Worm (Caenorhabditis elegans) whole organism, young adult: ENCODE measurements around the gene W05E10.5.

Experiments
- B0035.1 ChIP-seq: sonication (generic microtip); optimal IDR thresholded peaks from 2 replicates; lab custom pipeline; 2016; ENCODE audit warnings: missing genetic modification characterization, mild to moderate bottlenecking, missing compliant biosample characterization, missing genotype, missing genetic modification reagents
- F10E7.11 ChIP-seq: sonication (generic microtip); optimal IDR thresholded peaks from 2 replicates; lab custom pipeline; 2017; ENCODE audit warnings: mild to moderate bottlenecking, missing genetic modification characterization, moderate library complexity, missing compliant biosample characterization
- F33H1.4 ChIP-seq: fragments of 200-800 bp; sonication (Bioruptor generic); IDR thresholded peaks from 2 replicates; pipeline ENCODE4 v1.3.6; 2022; ENCODE audit warnings: missing genetic modification reagents, missing genetic modification characterization, missing compliant biosample characterization
- F39B2.1 ChIP-seq: fragments of 200-800 bp; sonication (Bioruptor generic); IDR thresholded peaks from 2 replicates; pipeline ENCODE4 v1.3.6; 2022; ENCODE audit warnings: missing genetic modification reagents, missing genetic modification characterization, missing compliant biosample characterization
- F52B5.7 ChIP-seq: sonication (generic microtip); optimal IDR thresholded peaks from 2 replicates; lab custom pipeline; 2016; ENCODE audit warnings: mild to moderate bottlenecking, missing genetic modification characterization, missing compliant biosample characterization
- F55B11.4 ChIP-seq: sonication (generic microtip); optimal IDR thresholded peaks from 2 replicates; lab custom pipeline; 2016; ENCODE audit warnings: missing compliant biosample characterization, missing genetic modification characterization, borderline replicate concordance; ENCODE audit not compliant: insufficient read depth
- F57C9.4 ChIP-seq: sonication (generic microtip); optimal IDR thresholded peaks from 2 replicates; lab custom pipeline; 2017; ENCODE audit warnings: mild to moderate bottlenecking, missing genetic modification characterization, missing compliant biosample characterization
- T26A5.8 ChIP-seq: sonication (generic microtip); optimal IDR thresholded peaks from 2 replicates; lab custom pipeline; 2016; ENCODE audit warnings: missing genetic modification characterization, missing compliant biosample characterization
- athp-1 ChIP-seq: sonication (generic microtip); optimal IDR thresholded peaks from 2 replicates; lab custom pipeline; 2017; ENCODE audit warnings: mild to moderate bottlenecking, missing genetic modification characterization, missing compliant biosample characterization
- attf-3 ChIP-seq: fragments of 200-800 bp; sonication (Bioruptor generic); conservative IDR thresholded peaks from 2 replicates; pipeline ENCODE4 v1.3.6; 2022; ENCODE audit warnings: missing genetic modification reagents, missing genetic modification characterization, missing compliant biosample characterization
- attf-5 ChIP-seq: fragments of 200-800 bp; sonication (Bioruptor generic); optimal IDR thresholded peaks from 2 replicates; lab custom pipeline; 2018; ENCODE audit warnings: mild to moderate bottlenecking, missing genetic modification characterization, missing compliant biosample characterization
- cebp-1 ChIP-seq, 2 experiments: fragments of 200-800 bp in 1 of 2; sonication (Bioruptor generic) in 1 of 2; sonication (generic microtip) in 1 of 2; IDR thresholded peaks in 1 of 2; optimal IDR thresholded peaks in 1 of 2; 2 replicates each; pipeline versions ENCODE4 v1.3.6 to Lab custom; 2017 to 2022; ENCODE audit warnings: missing compliant biosample characterization in 2 of 2, missing genetic modification characterization in 2 of 2, mild to moderate bottlenecking in 1 of 2, missing genetic modification reagents in 1 of 2, moderate library complexity in 1 of 2
- ceh-27 ChIP-seq: fragments of 200-800 bp; sonication (Bioruptor generic); optimal IDR thresholded peaks from 2 replicates; lab custom pipeline; 2018; ENCODE audit warnings: mild to moderate bottlenecking, missing genetic modification characterization, moderate library complexity, missing compliant biosample characterization
- ceh-40 ChIP-seq: fragments of 200-800 bp; sonication (Bioruptor generic); IDR thresholded peaks from 2 replicates; pipeline ENCODE4 v1.3.6; 2022; ENCODE audit warnings: missing genetic modification characterization, missing compliant biosample characterization
- die-1 ChIP-seq: sonication (generic microtip); optimal IDR thresholded peaks from 2 replicates; lab custom pipeline; 2016; ENCODE audit warnings: missing genotype, mild to moderate bottlenecking, missing genetic modification characterization, missing compliant biosample characterization
- efl-1 ChIP-seq: fragments of 150-350 bp; optimal IDR thresholded peaks from 2 replicates; lab custom pipeline; 2014; ENCODE audit warnings: missing biosample characterization, missing genetic modification reagents, missing genetic modification characterization
- egl-44 ChIP-seq: fragments of 200-800 bp; sonication (Bioruptor generic); IDR thresholded peaks from 2 replicates; pipeline ENCODE4 v1.3.6; 2022; ENCODE audit warnings: missing genetic modification reagents, missing genetic modification characterization, missing compliant biosample characterization
- ekl-4 ChIP-seq: fragments of 200-800 bp; sonication (Bioruptor generic); IDR thresholded peaks from 2 replicates; pipeline ENCODE4 v1.3.6; 2022; ENCODE audit warnings: missing genetic modification reagents, missing genetic modification characterization, missing compliant biosample characterization
- him-1 ChIP-seq: sonication (generic microtip); optimal IDR thresholded peaks from 2 replicates; lab custom pipeline; 2016; ENCODE audit warnings: missing genotype, missing genetic modification reagents, missing genetic modification characterization, missing compliant biosample characterization
- hmg-1.2 ChIP-seq: fragments of 200-800 bp; sonication (Bioruptor generic); IDR thresholded peaks from 2 replicates; pipeline ENCODE4 v1.3.6; 2022; ENCODE audit warnings: missing genetic modification reagents, missing genetic modification characterization, missing compliant biosample characterization
- hmg-20 ChIP-seq: fragments of 200-800 bp; sonication (Bioruptor generic); IDR thresholded peaks from 2 replicates; pipeline ENCODE4 v1.3.6; 2022; ENCODE audit warnings: missing genetic modification reagents, missing genetic modification characterization, missing compliant biosample characterization
- let-526 ChIP-seq: fragments of 200-800 bp; sonication (Bioruptor generic); IDR thresholded peaks from 2 replicates; pipeline ENCODE4 v1.3.6; 2022; ENCODE audit warnings: missing genetic modification reagents, missing genetic modification characterization, missing compliant biosample characterization
- lin-26 ChIP-seq: fragments of 200-800 bp; sonication (Bioruptor generic); IDR thresholded peaks from 2 replicates; pipeline ENCODE4 v1.3.6; 2022; ENCODE audit warnings: missing genetic modification reagents, missing genetic modification characterization, missing compliant biosample characterization
- lin-35 ChIP-seq, 3 experiments: fragments of 150-350 bp in 2 of 3; sonication (generic microtip) in 1 of 3; optimal IDR thresholded peaks; 2 replicates each; lab custom pipeline; 2014 to 2018; ENCODE audit warnings: missing biosample characterization in 3 of 3, missing genetic modification characterization in 3 of 3, missing genetic modification reagents in 3 of 3
- lir-1 ChIP-seq: fragments of 200-800 bp; sonication (Bioruptor generic); conservative IDR thresholded peaks from 2 replicates; pipeline ENCODE4 v1.3.6; 2022; ENCODE audit warnings: missing genetic modification reagents, missing genetic modification characterization, missing compliant biosample characterization
- nfya-1 ChIP-seq: sonication (generic microtip); optimal IDR thresholded peaks from 2 replicates; lab custom pipeline; 2017; ENCODE audit warnings: antibody characterized with exemption, missing compliant biosample characterization, missing genetic modification characterization, borderline replicate concordance; ENCODE audit not compliant: insufficient read depth
- nhr-27 ChIP-seq: fragments of 200-800 bp; sonication (Bioruptor generic); optimal IDR thresholded peaks from 2 replicates; lab custom pipeline; 2018; ENCODE audit warnings: mild to moderate bottlenecking, missing genetic modification characterization, moderate library complexity, missing compliant biosample characterization
- nhr-80 ChIP-seq: sonication (generic microtip); optimal IDR thresholded peaks from 2 replicates; lab custom pipeline; 2016; ENCODE audit warnings: missing genetic modification characterization, missing compliant biosample characterization
- pbrm-1 ChIP-seq: fragments of 200-800 bp; sonication (Bioruptor generic); IDR thresholded peaks from 2 replicates; pipeline ENCODE4 v1.3.6; 2022; ENCODE audit warnings: missing genetic modification reagents, missing genetic modification characterization, missing compliant biosample characterization
- repo-1 ChIP-seq: sonication (generic microtip); optimal IDR thresholded peaks from 2 replicates; lab custom pipeline; 2017; ENCODE audit warnings: mild to moderate bottlenecking, missing genetic modification characterization, missing compliant biosample characterization
- snpc-3.4 ChIP-seq: sonication (generic microtip); optimal IDR thresholded peaks from 2 replicates; lab custom pipeline; 2017; ENCODE audit warnings: missing genetic modification characterization, mild to moderate bottlenecking, missing compliant biosample characterization, antibody characterized with exemption, moderate library complexity, missing genotype, missing genetic modification reagents
- tbp1 ChIP-seq: fragments of 200-800 bp; sonication (Bioruptor generic); optimal IDR thresholded peaks from 2 replicates; lab custom pipeline; 2018; ENCODE audit warnings: mild to moderate bottlenecking, missing genetic modification characterization, missing compliant biosample characterization
- tbx-9 ChIP-seq: sonication (generic microtip); optimal IDR thresholded peaks from 2 replicates; lab custom pipeline; 2016; ENCODE audit warnings: borderline replicate concordance, missing genetic modification characterization, inconsistent platforms, missing compliant biosample characterization
- tlf-1 ChIP-seq: fragments of 200-800 bp; sonication (Bioruptor generic); optimal IDR thresholded peaks from 2 replicates; lab custom pipeline; 2018; ENCODE audit warnings: mild to moderate bottlenecking, missing genetic modification characterization, missing compliant biosample characterization
- zim-3 ChIP-seq: sonication (generic microtip); optimal IDR thresholded peaks from 2 replicates; lab custom pipeline; 2017; ENCODE audit warnings: mild to moderate bottlenecking, missing genetic modification characterization, moderate library complexity, missing compliant biosample characterization
- ztf-18 ChIP-seq: sonication (generic microtip); optimal IDR thresholded peaks from 2 replicates; lab custom pipeline; 2016; ENCODE audit warnings: missing genotype, mild to moderate bottlenecking, missing genetic modification characterization, missing compliant biosample characterization
- ztf-22 ChIP-seq: fragments of 200-800 bp; sonication (Bioruptor generic); optimal IDR thresholded peaks from 2 replicates; lab custom pipeline; 2018; ENCODE audit warnings: mild to moderate bottlenecking, missing genetic modification characterization, moderate library complexity, missing compliant biosample characterization
- ztf-25 ChIP-seq: fragments of 200-800 bp; sonication (Bioruptor generic); IDR thresholded peaks from 2 replicates; pipeline ENCODE4 v1.3.6; 2022; ENCODE audit warnings: missing genetic modification reagents, missing genetic modification characterization, missing compliant biosample characterization

Gene W05E10.5

DNA sequence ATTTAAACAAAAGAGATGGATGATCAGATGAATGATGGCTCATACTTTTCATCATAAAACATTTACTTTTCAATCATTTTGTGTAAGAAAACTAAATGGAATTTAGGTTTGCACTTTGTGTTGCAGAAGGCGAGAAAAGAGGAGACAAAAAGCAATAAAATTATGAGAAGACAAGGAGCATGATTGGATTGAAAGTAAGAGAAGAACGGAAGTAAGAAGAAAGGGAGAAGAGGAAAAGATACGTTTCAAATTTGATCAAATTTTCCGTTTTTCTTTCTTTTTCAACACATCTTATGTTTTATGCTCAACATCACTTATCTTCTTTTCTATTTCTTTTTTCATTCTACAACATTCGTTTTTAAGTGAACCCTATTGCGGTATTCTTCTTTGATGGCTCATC, 9.2 kb upstream of the W05E10.5 start:
- TF ChIP-seq ceh-40 (GFP tag; lab: Robert Waterston, UW): no peak

DNA sequence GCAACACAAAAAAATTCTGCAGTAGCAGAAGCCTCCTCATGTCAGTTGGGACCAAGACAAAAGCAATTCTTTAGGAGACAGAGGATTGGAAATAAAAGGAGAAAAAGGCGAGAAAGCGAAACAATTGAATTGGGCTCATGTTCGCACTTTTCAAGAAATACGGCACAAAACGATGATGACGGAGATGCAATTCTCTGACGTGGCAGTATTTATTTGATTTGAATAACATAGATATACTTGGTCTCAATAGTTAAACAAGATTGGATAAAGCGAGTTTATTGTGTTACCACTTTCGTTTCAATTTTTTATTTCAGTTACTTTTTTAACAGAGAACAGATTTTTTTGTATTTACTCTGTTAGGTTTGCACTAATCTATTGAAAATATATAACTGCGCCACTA, 2.0 kb upstream of the W05E10.5 start:
- TF ChIP-seq hmg-20 (GFP tag; lab: Robert Waterston, UW): no peak
- TF ChIP-seq die-1 (tag; lab: Kevin White, UChicago): no peak
- no peak for TF ChIP-seq ekl-4
- no peak for TF ChIP-seq lir-1 (GFP tag; lab: Robert Waterston, UW)
- no peak for TF ChIP-seq ztf-18 (tag; lab: Kevin White, UChicago)
- TF ChIP-seq ztf-22: no peak
- TF ChIP-seq ztf-25: no peak
- no peak for TF ChIP-seq F52B5.7 (tag; lab: Kevin White, UChicago)
- TF ChIP-seq ceh-27: no peak
- TF ChIP-seq him-1 (tag; lab: Kevin White, UChicago): no peak
- no peak for TF ChIP-seq tbx-9 (tag; lab: Kevin White, UChicago)
- TF ChIP-seq snpc-3.4 (tag; lab: Kevin White, UChicago): no peak
- TF ChIP-seq tlf-1 (GFP tag; lab: Kevin White, UChicago): no peak
- no peak for TF ChIP-seq T26A5.8 (tag; lab: Kevin White, UChicago)
- no peak for TF ChIP-seq nhr-27 (tag; lab: Kevin White, UChicago)
- no peak for TF ChIP-seq efl-1
- no peak for TF ChIP-seq hmg-1.2 (GFP tag; lab: Robert Waterston, UW)
- no peak for TF ChIP-seq F55B11.4 (tag; lab: Kevin White, UChicago)
- no peak for TF ChIP-seq F33H1.4 (GFP tag; lab: Robert Waterston, UW)

DNA sequence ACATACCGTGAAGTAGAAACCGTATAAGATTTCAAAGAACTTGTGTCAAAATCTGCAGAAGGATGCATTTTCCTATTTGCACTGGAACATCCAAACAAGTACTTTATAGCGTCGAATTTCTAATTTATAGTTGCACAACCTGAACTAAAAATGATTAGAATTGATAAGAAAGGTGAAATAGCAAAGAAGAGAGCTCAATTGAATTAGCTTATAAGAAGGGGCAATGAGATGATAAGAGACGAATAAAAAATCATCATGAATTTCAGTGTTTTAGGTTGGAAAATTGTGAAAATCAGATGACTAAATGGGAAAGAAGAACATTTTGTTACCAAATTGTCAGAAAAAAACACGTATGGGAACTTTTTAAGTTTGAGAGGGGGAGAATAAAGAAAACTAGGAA, 3.9 kb downstream of the W05E10.5 start, which contains the start of gene W05E10.1:
Gene W05E10.1, minus strand, starts transcription at position 139 of the 400 bp plus-strand sequence.
- no peak for TF ChIP-seq zim-3 (tag; lab: Kevin White, UChicago)
- TF ChIP-seq nhr-80 (tag; lab: Kevin White, UChicago): peak; percentile 57
- TF ChIP-seq let-526 (GFP tag; lab: Robert Waterston, UW): no peak
- TF ChIP-seq tbp1 (GFP tag; lab: Kevin White, UChicago): no peak
- no peak for TF ChIP-seq snpc-3.4 (tag; lab: Kevin White, UChicago)

DNA sequence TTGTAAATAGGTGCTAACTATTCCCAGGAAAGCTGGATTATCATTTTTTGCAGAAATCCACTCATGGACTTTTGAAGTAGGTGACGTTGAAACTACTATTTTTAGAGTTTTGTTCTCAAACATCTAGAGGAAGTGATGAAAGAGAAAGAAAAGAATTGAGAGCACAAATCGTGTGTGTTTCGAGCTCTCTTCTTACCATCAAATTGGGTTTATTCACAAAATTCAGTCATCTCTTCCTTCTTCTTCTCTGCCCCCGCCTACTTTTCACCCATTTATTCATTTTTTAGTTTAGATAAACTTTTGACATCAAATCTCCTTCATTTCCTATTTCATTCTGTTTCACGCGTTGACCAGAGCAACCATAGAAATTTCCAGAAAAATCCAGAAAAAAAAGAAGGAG, 8.6 kb downstream of the W05E10.5 start, which contains the start of gene W05E10.2:
Gene W05E10.2, plus strand, starts transcription at position 301 of the 400 bp plus-strand sequence.
- TF ChIP-seq lin-35 (GFP tag; optimal IDR thresholded peaks at IDR 0.05; lab: Kevin White, UChicago): no peak

DNA sequence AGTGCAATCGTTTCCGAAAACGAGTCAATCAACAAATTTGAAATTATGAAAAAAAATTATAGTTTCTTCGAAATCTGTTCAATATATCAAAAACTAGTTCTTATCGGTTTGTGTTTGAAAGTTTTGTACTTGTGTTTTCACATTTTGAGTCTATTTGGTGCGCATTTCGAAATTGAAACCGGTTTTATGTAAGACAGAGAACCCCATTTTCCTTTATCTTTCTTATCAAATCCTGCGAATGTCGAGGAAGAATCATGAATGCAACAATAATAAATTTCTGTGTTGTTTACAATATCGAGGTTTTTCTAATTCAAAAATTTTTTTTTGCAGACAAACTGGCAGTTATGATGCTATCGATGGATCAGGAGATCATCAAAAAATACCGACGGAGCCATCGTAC, 12.6 kb downstream of the W05E10.5 start:
- TF ChIP-seq attf-3 (GFP tag; lab: Robert Waterston, UW) (no peak), cebp-1 (GFP tag; IDR thresholded peaks at IDR 0.05; lab: Robert Waterston, UW) (no peak), cebp-1 (tag; optimal IDR thresholded peaks at IDR 0.05; lab: Kevin White, UChicago) (peak; percentile 8)

DNA sequence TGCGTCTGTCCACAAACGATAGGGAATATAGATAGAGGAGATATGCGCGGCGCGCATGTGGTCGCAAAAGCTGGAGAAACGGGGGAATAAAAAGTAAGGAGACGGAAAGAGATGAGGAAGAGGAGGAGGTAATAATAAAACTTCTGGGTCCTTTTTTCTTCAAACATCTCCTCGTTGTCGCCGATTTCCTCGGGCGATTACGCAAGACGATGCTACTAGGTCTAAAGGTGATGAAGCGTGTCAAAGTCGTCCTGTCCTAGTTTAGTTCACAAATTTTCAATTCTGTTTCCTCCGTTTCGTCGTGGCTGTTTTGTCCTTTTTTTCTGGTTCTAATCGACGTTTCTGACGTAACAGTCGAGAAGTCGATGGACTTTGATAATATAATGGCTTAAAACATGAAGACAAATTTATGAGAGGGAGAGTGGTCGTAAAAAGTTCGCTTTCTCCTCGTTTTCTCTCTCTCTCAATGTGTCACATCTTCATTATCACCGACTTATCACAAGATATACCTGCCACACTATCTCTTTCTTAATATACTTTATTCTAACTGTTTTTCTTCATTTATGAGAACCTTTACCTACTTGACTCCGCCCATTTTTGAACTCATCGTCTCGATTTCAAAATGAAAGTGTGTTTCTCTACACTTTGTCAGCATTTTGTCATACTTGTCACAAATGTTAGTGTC, 14.8 kb downstream of the W05E10.5 start:
- TF ChIP-seq repo-1 (tag; lab: Kevin White, UChicago): no peak
- no peak for TF ChIP-seq die-1 (tag; lab: Kevin White, UChicago)
- no peak for TF ChIP-seq egl-44 (GFP tag; lab: Robert Waterston, UW)
- no peak for TF ChIP-seq pbrm-1 (GFP tag; lab: Robert Waterston, UW)
- no peak for TF ChIP-seq F10E7.11 (tag; lab: Kevin White, UChicago)
- TF ChIP-seq B0035.1 (tag; lab: Kevin White, UChicago): no peak
- TF ChIP-seq athp-1 (tag; lab: Kevin White, UChicago): no peak
- no peak for TF ChIP-seq lin-26 (GFP tag; lab: Robert Waterston, UW)
- no peak for TF ChIP-seq F57C9.4 (tag; lab: Kevin White, UChicago)
- no peak for TF ChIP-seq ztf-22
- TF ChIP-seq attf-5: no peak
- no peak for TF ChIP-seq F39B2.1 (GFP tag; lab: Robert Waterston, UW)
- TF ChIP-seq tlf-1 (GFP tag; lab: Kevin White, UChicago): no peak
- TF ChIP-seq nfya-1 (tag; lab: Kevin White, UChicago): no peak
